Fruit fly (Drosophila melanogaster): Measurements from ENCODE around the gene for.

for gene

DNA sequence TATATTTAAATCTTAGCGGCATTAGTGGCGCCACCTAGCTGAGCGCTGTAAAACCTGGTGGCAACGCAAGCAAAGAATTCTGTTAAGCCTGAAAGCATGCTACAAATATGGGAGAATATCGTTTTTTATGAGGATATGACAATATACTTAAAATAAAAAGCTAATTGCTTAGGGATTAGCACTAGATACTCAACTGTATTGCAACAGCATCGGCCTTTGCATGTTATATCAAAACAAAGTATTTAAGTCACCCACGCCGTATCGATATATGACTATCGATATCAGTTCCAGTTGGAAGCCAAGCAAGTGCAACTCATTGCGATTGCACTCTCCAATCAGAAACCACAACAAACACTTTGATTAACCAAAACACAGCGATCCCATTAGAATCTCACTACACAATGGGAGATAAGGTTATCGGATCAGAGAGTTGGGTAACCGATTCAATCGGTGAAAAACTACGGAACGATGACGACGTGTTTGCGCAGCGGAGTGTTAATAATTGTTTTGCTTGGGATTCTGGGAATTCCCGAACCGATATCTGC lies 37.9 kb downstream of the for start, which contains the start of gene Ugt36A1 (continued):
- TF ChIP-seq CG12071 (GFP tag; optimal IDR thresholded peaks at IDR 0.05) (no peak), jing (GFP tag; optimal IDR thresholded peaks at IDR 0.05) (no peak), CG31441 (GFP tag; IDR thresholded peaks at IDR 0.05) (no peak), CTCF (GFP tag; optimal IDR thresholded peaks at IDR 0.05) (peak; percentile 92), CG13296 (GFP tag; optimal IDR thresholded peaks at IDR 0.05) (no peak), CG12659 (GFP tag; optimal IDR thresholded peaks at IDR 0.05) (no peak), CG3065 (GFP tag; optimal IDR thresholded peaks at IDR 0.05) (no peak), NK7.1 (GFP tag; optimal IDR thresholded peaks at IDR 0.05) (no peak), CG4328 (GFP tag; optimal IDR thresholded peaks at IDR 0.05) (no peak), CrebB (tag; optimal IDR thresholded peaks at IDR 0.05) (no peak), Sox102F (GFP tag; optimal IDR thresholded peaks at IDR 0.05) (no peak), otp (GFP tag; IDR thresholded peaks at IDR 0.05) (no peak), mirr (GFP tag; optimal IDR thresholded peaks at IDR 0.05) (peak; percentile 59), Opbp (GFP tag; IDR thresholded peaks at IDR 0.05; ENCODE audit: partially characterized antibody) (peak; percentile 77), CG10431 (GFP tag; optimal IDR thresholded peaks at IDR 0.05) (no peak), scrt (GFP tag; optimal IDR thresholded peaks at IDR 0.05) (no peak), Dip3 (GFP tag; optimal IDR thresholded peaks at IDR 0.05) (no peak), pita (GFP tag; optimal IDR thresholded peaks at IDR 0.05) (no peak), croc (GFP tag; conservative IDR thresholded peaks at IDR 0.05) (no peak), wek (GFP tag; optimal IDR thresholded peaks at IDR 0.05) (peak; percentile 11), h (optimal IDR thresholded peaks at IDR 0.05) (no peak), Hsf (GFP tag; optimal IDR thresholded peaks at IDR 0.05) (no peak), CG6791 (GFP tag; IDR thresholded peaks at IDR 0.05; ENCODE audit: partially characterized antibody) (peak; percentile 81), PHDP (tag; optimal IDR thresholded peaks at IDR 0.05) (no peak), cwo (GFP tag; optimal IDR thresholded peaks at IDR 0.05) (no peak), oc (tag; optimal IDR thresholded peaks at IDR 0.05) (no peak), CG6254 (GFP tag; optimal IDR thresholded peaks at IDR 0.05) (no peak), CG4424 (GFP tag; optimal IDR thresholded peaks at IDR 0.05) (no peak), CG34376 (GFP tag; optimal IDR thresholded peaks at IDR 0.05) (peak; percentile 42), gro (GFP tag; optimal IDR thresholded peaks at IDR 0.05) (no peak), E2f2 (GFP tag; IDR thresholded peaks at IDR 0.05) (peak; percentile 96), CG17359 (tag; optimal IDR thresholded peaks at IDR 0.05) (no peak), Awh (GFP tag; IDR thresholded peaks at IDR 0.05) (no peak), ara (GFP tag; IDR thresholded peaks at IDR 0.05) (no peak), az2 (GFP tag; optimal IDR thresholded peaks at IDR 0.05) (no peak), CG9932 (GFP tag; IDR thresholded peaks at IDR 0.05) (no peak), pros (GFP tag; optimal IDR thresholded peaks at IDR 0.05) (no peak), CG42726 (GFP tag; IDR thresholded peaks at IDR 0.05; ENCODE audit: partially characterized antibody) (peak; percentile 68), sna (GFP tag; IDR thresholded peaks at IDR 0.05; ENCODE audit: partially characterized antibody) (peak; percentile 91), kni (GFP tag; optimal IDR thresholded peaks at IDR 0.05) (no peak), MTF-1 (GFP tag; optimal IDR thresholded peaks at IDR 0.05; ENCODE audit: borderline replicate concordance) (no peak), HLH54F (GFP tag; optimal IDR thresholded peaks at IDR 0.05) (no peak), cato (GFP tag; optimal IDR thresholded peaks at IDR 0.05; ENCODE audit: borderline replicate concordance) (no peak), amos (GFP tag; IDR thresholded peaks at IDR 0.05; ENCODE audit: partially characterized antibody) (peak; percentile 76), dmrt99B (tag; optimal IDR thresholded peaks at IDR 0.05) (no peak), Sox100B (GFP tag; optimal IDR thresholded peaks at IDR 0.05) (no peak), chinmo (GFP tag; IDR thresholded peaks at IDR 0.05; ENCODE audit: partially characterized antibody) (0 out of 4 replicates have a peak, but pooled peaks have one; percentile 79), sim (GFP tag; IDR thresholded peaks at IDR 0.05) (no peak), Hand (GFP tag; optimal IDR thresholded peaks at IDR 0.05) (no peak), knrl (GFP tag; IDR thresholded peaks at IDR 0.05; ENCODE audit: partially characterized antibody) (peak; percentile 70)
